Worm (Caenorhabditis elegans) whole organism, early embryonic: ENCODE measurements around the gene sra-10.

ENCODE experiments used
- F13C5.2 ChIP-seq: sonication (generic microtip); optimal IDR thresholded peaks from 2 replicates; lab custom pipeline; 2017; ENCODE audit warnings: mild to moderate bottlenecking, missing genetic modification characterization, inconsistent platforms, missing compliant biosample characterization
- aly-1 ChIP-seq: sonication (generic microtip); optimal IDR thresholded peaks from 2 replicates; lab custom pipeline; 2016; ENCODE audit warnings: missing genetic modification characterization, missing compliant biosample characterization
- ama-1 ChIP-seq: fragments of 150-350 bp; optimal IDR thresholded peaks from 2 replicates; lab custom pipeline; 2014
- ceh-13 ChIP-seq: fragments of 200-800 bp; sonication (Bioruptor generic); optimal IDR thresholded peaks from 2 replicates; lab custom pipeline; 2018; ENCODE audit warnings: mild to moderate bottlenecking, missing genetic modification characterization, missing compliant biosample characterization
- ceh-36 ChIP-seq: sonication (generic microtip); optimal IDR thresholded peaks from 2 replicates; lab custom pipeline; 2016; ENCODE audit warnings: missing genetic modification characterization, inconsistent platforms, missing compliant biosample characterization
- ets-7 ChIP-seq: sonication (generic microtip); optimal IDR thresholded peaks from 2 replicates; lab custom pipeline; 2016; ENCODE audit warnings: missing genotype, missing genetic modification characterization, missing compliant biosample characterization
- flt-1 ChIP-seq: fragments of 200-800 bp; sonication (Bioruptor generic); IDR thresholded peaks from 2 replicates; pipeline ENCODE4 v1.3.6; 2022; ENCODE audit warnings: missing genetic modification characterization, missing compliant biosample characterization
- hmbx-1 ChIP-seq: sonication (generic microtip); optimal IDR thresholded peaks from 2 replicates; lab custom pipeline; 2016; ENCODE audit warnings: mild to moderate bottlenecking, missing genetic modification characterization, missing compliant biosample characterization
- hmg-4 ChIP-seq: fragments of 200-800 bp; sonication (Bioruptor generic); optimal IDR thresholded peaks from 2 replicates; lab custom pipeline; 2018; ENCODE audit warnings: mild to moderate bottlenecking, missing genetic modification characterization, missing compliant biosample characterization
- hnd-1 ChIP-seq: sonication (generic microtip); optimal IDR thresholded peaks from 2 replicates; lab custom pipeline; 2016; ENCODE audit warnings: missing genetic modification characterization, missing compliant biosample characterization
- pes-1 ChIP-seq: fragments of 200-800 bp; sonication (Bioruptor generic); IDR thresholded peaks from 2 replicates; pipeline ENCODE4 v1.3.6; 2022; ENCODE audit warnings: missing genetic modification reagents, missing genetic modification characterization, missing compliant biosample characterization
- scrt-1 ChIP-seq: fragments of 200-800 bp; sonication (Bioruptor generic); IDR thresholded peaks from 2 replicates; pipeline ENCODE4 v1.3.6; 2022; ENCODE audit warnings: missing genetic modification characterization, missing compliant biosample characterization
- sea-1 ChIP-seq: fragments of 200-800 bp; sonication (Bioruptor generic); conservative IDR thresholded peaks from 2 replicates; pipeline ENCODE4 v1.3.6; 2022; ENCODE audit warnings: missing genetic modification characterization, missing compliant biosample characterization
- tbx-11 ChIP-seq: fragments of 200-800 bp; sonication (Bioruptor generic); IDR thresholded peaks from 2 replicates; pipeline ENCODE4 v1.3.6; 2022; ENCODE audit warnings: missing genetic modification characterization, missing compliant biosample characterization
- tbx-37 ChIP-seq: fragments of 200-800 bp; sonication (Bioruptor generic); conservative IDR thresholded peaks from 2 replicates; pipeline ENCODE4 v1.3.6; 2022; ENCODE audit warnings: missing genetic modification reagents, missing genetic modification characterization, missing compliant biosample characterization
- tra-4 ChIP-seq: sonication (generic microtip); optimal IDR thresholded peaks from 2 replicates; lab custom pipeline; 2017; ENCODE audit warnings: missing genetic modification characterization, missing compliant biosample characterization

The sra-10 gene

DNA sequence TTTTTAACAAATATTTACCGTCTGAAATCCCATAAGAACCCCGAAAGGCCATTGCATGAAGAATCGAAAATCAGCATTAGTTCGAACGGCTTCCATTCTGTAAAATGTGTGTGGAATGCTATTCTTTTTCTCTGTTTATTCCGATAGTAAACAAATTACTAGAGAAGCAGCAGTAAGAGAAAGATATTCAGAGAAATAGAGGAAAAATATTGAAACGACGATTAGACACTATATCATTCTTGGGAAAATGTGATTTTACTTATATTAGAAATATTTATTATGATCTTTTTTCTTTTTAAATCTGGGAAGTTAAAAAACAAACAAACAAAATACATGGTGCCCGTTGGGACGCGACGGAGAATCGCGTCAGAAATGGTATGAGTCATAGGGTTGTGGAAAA lies 51.4 kb downstream of the sra-10 start, which contains the start of gene M106.8:
M106.8 (minus strand) TSS at position 101 of the 400 bp plus-strand sequence.
- TF ChIP-seq tbx-11 (GFP tag; lab: Robert Waterston, UW) (no peak), tbx-37 (GFP tag; lab: Robert Waterston, UW) (no peak), ceh-13 (no peak), sea-1 (no peak), ets-7 (tag; lab: Kevin White, UChicago) (no peak), hmbx-1 (no peak), aly-1 (tag; lab: Kevin White, UChicago) (no peak), F13C5.2 (tag; lab: Kevin White, UChicago) (no peak), scrt-1 (GFP tag; lab: Robert Waterston, UW) (no peak), ama-1 (lab: Kevin White, UChicago) (no peak), tra-4 (tag; lab: Kevin White, UChicago) (no peak), hmg-4 (GFP tag; lab: Kevin White, UChicago) (no peak), pes-1 (GFP tag; lab: Robert Waterston, UW) (no peak), flt-1 (GFP tag; lab: Robert Waterston, UW) (no peak), ceh-36 (tag; lab: Kevin White, UChicago) (no peak), hnd-1 (tag; lab: Kevin White, UChicago) (no peak)
